Worm (Caenorhabditis elegans) whole organism, L4/young adult: ENCODE results near the gene fbxb-3.

Experiments
- W03F9.2 ChIP-seq: fragments of 150-350 bp; optimal IDR thresholded peaks from 2 replicates; lab custom pipeline; 2014; ENCODE audit warnings: missing biosample characterization, missing genetic modification characterization
- dao-5 ChIP-seq: sonication (generic microtip); optimal IDR thresholded peaks from 2 replicates; lab custom pipeline; 2016; ENCODE audit warnings: missing genotype, missing genetic modification characterization, moderate library complexity, missing compliant biosample characterization
- him-1 ChIP-seq: sonication (generic microtip); optimal IDR thresholded peaks from 2 replicates; lab custom pipeline; 2016; ENCODE audit warnings: missing genotype, missing genetic modification reagents, missing genetic modification characterization, missing compliant biosample characterization

The fbxb-3 gene

DNA sequence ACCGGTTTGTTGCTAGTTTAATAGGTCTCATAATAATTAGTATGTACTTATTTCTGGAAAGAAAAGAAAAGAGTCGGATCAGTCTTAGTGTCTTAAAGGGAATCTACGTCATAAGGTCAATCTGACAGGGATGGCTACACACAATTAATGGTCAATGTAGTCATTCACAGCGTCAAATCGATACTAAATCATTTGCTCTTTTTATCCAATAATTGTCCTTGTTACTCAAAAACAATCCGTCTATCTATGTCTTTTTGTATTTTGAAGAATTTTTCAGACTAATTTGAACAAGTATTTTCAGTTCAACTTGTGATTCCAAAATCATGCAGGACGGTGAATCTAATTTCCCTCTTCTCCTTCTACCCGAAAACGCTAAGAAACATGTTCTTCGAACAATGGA lies at the start of gene fbxb-3:
fbxb-3 (plus strand) TSS at position 301 of the 400 bp plus-strand sequence.
- TF ChIP-seq W03F9.2 (tag; lab: Kevin White, UChicago) (no peak), dao-5 (tag; lab: Kevin White, UChicago) (no peak), him-1 (tag; lab: Kevin White, UChicago) (no peak)

DNA sequence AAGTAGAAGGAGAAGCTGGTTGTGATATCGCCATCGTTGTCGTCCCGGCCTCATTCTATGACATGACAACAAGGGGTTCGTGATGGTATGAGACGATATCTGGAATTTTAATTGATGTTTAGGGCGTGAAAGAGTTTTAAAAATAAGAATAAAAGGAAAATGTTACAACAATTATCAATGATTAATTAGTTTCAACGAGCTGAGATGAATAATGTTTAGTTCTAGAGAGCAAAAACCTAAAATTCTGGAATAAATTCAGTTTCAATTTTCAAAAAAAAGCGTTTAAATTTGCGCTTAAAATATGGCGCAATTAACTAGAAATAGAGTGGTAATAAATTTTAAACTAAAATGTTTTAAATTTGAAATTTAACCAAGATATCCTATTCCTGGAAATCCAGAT lies 46.3 kb upstream of the fbxb-3 start, which contains the start of gene H01G02.3:
H01G02.3 (minus strand) TSS at position 101 of the 400 bp plus-strand sequence.
- no peak for TF ChIP-seq him-1 (tag; lab: Kevin White, UChicago)
- TF ChIP-seq W03F9.2 (tag; lab: Kevin White, UChicago): no peak
- no peak for TF ChIP-seq dao-5 (tag; lab: Kevin White, UChicago)

DNA sequence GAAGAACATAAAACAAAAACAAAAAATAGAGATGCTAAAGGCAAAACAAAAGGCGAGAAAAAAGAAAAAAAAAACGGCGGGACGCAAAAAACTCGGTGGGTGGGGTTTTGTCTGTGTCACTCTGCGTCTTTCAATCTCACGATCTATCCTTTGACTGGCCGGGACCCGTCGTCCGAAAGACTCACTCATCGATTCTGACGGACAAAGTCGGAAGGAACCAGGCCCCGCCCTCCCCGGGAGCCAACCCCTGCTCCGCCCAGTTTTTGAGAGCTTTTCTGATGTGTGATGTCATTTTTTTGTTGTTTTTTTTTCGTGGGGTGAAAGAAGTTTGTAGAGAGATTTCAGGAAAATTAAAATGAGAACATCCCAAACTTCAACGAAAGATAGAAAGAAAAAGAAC lies 45.6 kb upstream of the fbxb-3 start:
- peak; percentile 46 for TF ChIP-seq him-1 (tag; lab: Kevin White, UChicago)
- no peak for TF ChIP-seq W03F9.2 (tag; lab: Kevin White, UChicago)

DNA sequence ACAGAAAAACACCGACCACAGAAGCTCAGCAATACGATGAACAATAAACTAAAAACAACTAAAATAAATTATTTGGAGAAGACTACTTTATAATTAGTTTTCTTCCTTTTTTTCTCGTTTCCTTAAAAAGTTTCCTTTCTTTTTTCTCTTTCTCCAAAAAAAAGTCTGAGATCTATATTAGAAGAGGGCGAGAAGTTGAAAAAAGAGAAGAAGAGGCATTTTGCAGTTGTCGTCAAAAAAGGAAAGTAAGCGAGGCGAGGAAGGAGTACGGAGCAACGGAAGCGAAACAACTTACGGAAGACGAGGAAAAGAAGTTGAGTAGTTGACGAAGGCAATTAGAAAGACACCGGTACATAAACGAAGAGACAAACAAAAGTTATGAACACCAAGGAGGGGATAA lies 42.8 kb upstream of the fbxb-3 start:
- TF ChIP-seq him-1 (tag; lab: Kevin White, UChicago) (no peak), dao-5 (tag; lab: Kevin White, UChicago) (no peak), W03F9.2 (tag; lab: Kevin White, UChicago) (no peak)

DNA sequence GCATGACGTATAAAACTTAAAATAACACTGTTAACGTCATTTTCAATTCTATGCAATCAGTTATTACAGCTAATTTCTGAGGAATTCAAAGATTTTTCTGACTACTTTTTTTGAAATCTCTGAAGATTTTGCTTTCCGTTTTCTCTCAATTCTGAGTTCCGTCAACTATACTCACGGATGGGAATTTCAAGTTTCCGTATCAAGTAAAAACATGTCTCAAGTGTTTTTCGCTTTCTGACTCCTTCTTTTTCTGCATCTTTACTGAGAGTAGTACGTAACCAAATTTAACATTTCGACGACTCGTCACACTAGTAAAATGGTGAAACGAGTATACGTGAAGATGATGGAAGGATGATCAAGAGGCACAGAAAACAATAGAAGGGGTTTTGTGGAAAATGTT lies 41.9 kb upstream of the fbxb-3 start:
- no peak for TF ChIP-seq W03F9.2 (tag; lab: Kevin White, UChicago)
- TF ChIP-seq dao-5 (tag; lab: Kevin White, UChicago): no peak
- TF ChIP-seq him-1 (tag; lab: Kevin White, UChicago): no peak

DNA sequence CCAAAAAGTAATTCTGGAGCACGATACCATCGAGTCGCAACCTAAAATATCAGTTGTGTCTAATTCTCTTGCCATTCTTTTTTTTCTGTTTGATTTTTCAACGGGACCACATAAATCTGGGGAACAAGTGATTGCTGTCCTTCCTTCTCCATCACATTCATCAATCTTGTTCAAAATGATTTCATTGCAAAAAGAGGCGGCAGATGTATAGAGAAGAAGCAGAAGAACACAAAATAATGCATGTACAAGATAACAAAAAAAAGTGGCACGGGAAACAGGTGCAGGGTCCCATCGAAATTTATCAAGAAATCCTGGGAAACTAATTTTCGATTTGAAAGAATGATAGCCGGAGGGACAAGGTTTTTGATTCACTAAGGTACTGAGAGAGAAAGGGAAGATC lies 39.5 kb upstream of the fbxb-3 start:
- TF ChIP-seq dao-5 (tag; lab: Kevin White, UChicago): no peak

DNA sequence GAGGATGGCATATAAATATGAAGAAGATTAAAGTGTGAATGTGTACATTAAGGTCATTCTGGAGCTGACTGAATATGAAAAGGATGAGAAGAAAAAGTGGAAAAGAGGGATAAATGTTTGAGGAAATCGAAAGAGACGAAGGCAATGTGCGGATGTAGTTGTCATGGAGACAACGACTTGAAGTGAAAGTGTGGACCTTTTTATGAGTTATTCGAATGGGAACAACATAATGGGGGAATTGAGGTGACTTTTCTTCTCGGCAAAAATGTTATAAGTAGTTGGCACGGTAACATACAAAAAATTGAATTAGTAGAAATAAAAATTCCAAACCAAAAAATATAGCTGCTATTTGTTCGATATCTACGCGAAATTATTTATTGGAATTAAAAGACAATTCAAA lies 37.7 kb upstream of the fbxb-3 start, which contains the start of gene dyf-18:
dyf-18 (minus strand) TSS at position 101 of the 400 bp plus-strand sequence.
- TF ChIP-seq dao-5 (tag; lab: Kevin White, UChicago): no peak
- no peak for TF ChIP-seq him-1 (tag; lab: Kevin White, UChicago)
- no peak for TF ChIP-seq W03F9.2 (tag; lab: Kevin White, UChicago)

DNA sequence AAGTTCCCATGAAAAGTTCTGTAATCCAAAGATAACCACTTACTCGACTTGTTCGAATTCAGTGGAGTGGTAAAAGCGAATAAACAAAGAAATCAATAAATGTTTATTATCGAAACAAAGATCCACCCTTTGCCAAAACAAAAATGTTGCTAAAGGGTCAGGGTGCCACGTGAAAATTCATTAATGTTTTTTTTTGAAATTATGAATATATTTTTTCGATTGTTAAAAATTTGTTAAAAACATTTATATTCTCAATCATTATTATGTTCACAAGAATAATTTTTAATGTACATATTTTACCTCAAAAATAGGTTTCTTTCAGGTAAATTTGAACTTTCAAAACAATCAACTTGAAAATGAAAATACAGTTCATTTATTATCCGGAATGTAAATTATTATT lies 35.7 kb upstream of the fbxb-3 start, which contains the start of gene H01G02.4:
H01G02.4 (minus strand) TSS at position 101 of the 400 bp plus-strand sequence.
- no peak for TF ChIP-seq W03F9.2 (tag; lab: Kevin White, UChicago)
- no peak for TF ChIP-seq him-1 (tag; lab: Kevin White, UChicago)
- no peak for TF ChIP-seq dao-5 (tag; lab: Kevin White, UChicago)

DNA sequence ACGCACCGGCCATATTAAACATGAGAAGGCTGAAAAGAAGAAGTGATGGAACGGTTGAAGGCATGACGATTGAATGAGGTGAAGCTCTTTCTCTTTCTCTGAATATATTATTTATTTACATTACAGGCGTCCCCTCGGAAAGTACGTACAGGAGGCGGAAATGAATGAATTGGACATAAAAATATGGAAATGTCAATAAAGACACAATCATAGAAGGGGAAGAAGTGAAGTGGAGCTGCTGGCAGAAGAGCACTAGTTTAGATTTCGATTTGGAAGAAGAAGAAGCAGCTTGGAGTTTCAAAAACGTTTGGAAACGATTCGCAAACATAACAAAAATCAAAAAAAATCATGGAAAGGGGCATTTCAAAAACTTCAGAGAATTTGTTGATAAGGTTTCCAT lies 34.7 kb upstream of the fbxb-3 start, which contains the start of gene H01G02.1:
H01G02.1 (minus strand) TSS at position 101 of the 400 bp plus-strand sequence.
- TF ChIP-seq W03F9.2 (tag; lab: Kevin White, UChicago) (no peak), dao-5 (tag; lab: Kevin White, UChicago) (no peak), him-1 (tag; lab: Kevin White, UChicago) (no peak)

DNA sequence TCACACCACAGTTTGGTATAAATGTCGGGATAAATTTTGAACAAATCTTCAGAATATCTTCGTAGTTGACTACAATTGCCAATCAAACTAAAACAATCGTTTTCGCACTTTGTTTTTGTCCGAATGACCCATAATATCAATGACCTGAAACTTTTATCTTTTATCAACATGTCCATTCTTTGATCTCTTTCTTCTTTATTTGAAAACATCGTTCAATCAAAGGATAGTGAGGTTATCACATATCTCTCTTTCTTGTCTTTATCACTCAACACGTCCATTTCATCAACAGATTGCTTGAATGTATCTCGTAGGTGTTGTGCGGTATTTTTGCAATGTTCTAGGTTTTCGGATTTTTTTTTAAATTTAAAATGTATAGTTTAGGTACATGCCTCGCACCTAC lies 29.7 kb upstream of the fbxb-3 start:
- TF ChIP-seq him-1 (tag; lab: Kevin White, UChicago) (no peak), dao-5 (tag; lab: Kevin White, UChicago) (no peak)

DNA sequence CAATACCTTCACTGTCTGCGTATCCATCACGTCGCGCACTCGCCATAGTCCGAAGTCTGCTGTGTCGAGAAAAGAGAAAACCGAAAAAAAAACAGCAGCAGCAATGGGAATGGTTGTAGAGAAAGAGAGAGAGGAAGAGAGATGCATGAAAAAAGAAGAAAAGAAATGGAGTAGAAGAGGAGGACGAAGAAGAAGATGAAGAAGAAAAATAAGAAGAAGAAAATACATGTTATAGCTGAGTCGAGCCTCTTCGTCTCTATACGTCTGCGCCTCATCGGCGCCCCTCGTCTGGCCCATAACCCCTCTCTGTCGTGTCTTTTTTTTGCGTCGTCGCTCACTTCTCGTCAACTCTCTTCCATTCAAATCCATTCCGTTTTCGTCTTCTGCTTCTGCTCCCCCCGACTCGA lies 29.0 kb upstream of the fbxb-3 start:
- TF ChIP-seq W03F9.2 (tag; lab: Kevin White, UChicago) (no peak), him-1 (tag; lab: Kevin White, UChicago) (peak; percentile 78)

DNA sequence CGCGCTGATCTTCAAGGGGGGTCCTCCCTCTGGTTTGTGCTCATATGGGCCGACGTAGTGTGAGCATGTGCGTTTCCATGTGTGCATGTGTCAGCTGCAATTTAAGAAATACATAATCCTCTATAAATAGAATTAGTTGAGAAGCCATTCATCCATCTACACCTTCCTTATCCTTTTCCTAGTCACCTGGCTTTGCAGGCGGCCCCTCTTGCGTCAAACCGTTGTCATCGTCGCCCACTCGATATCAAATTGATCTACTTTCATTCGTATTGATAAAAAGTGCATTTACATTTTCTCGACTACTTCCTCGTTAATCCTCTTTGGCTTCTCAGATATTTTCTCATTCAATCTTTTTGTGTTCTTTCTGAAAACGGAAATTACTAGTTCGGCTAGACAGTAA lies 26.7 kb upstream of the fbxb-3 start:
- no peak for TF ChIP-seq W03F9.2 (tag; lab: Kevin White, UChicago)
- TF ChIP-seq him-1 (tag; lab: Kevin White, UChicago): no peak
- TF ChIP-seq dao-5 (tag; lab: Kevin White, UChicago): no peak

DNA sequence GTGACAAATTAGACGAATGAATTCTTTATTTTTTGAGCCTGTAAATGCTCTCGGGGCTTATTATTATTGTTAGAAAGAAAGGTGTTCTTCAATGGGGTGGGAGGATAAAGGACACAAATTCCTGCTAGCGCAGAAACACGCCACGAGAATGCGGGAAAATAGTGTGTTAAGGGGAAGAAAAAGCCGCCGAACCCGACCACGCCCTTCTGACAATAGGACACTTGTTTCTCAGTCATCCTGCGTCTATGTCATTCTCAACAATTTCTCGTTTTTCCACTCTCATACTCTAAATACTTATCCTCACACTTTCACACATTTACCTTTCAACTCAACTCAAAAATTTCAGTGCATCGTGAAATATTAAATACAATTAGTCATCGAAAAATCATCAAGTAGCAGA lies 24.9 kb upstream of the fbxb-3 start, which contains the start of gene M117.1:
M117.1 (plus strand) TSS at position 347 of the 400 bp plus-strand sequence.
- TF ChIP-seq him-1 (tag; lab: Kevin White, UChicago) (no peak), dao-5 (tag; lab: Kevin White, UChicago) (no peak), W03F9.2 (tag; lab: Kevin White, UChicago) (no peak)

DNA sequence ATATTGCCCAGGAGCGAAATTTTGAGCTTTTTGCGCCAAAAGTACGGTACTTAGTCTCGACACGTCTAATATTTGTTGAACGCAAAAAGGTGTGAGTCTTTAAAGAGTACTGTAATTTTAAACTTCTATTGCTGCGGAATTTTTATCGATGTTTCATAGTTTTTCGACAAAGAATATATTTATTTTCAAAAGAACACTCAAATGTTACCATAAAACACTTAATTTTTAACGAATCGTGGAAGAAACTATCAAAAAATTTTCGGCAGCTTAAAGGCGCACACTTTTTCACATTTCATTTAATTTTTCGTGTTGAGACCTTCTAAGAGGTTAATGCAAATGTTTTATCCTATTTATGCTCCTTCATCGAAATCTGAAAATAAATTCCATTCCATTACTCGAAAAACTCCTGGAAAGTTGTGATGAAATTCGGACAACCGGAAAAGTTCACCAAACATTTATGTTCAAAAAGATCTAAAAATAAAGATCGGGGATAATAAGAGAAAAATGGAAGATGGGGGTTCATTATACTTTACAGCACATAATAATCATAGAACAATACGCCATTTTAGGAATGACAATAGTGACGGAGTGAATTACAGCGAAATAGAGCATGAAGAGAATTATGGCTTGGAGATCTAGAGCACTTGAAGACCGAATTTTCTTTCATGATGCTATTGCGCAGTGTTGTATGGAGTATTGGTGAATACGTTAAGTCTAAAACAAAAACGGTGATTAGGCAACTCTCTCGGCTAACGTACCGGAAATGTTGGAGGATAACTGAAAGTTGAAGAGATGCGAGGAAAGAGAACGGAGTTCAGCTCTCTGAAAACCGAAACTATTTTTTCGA lies 18.5 kb upstream of the fbxb-3 start:
- no peak for TF ChIP-seq W03F9.2 (tag; lab: Kevin White, UChicago)
- no peak for TF ChIP-seq him-1 (tag; lab: Kevin White, UChicago)
- TF ChIP-seq dao-5 (tag; lab: Kevin White, UChicago): no peak
